Fruit fly (Drosophila melanogaster) whole organism, embryonic: ENCODE measurements around the gene Dic2.

Source experiments
- BEAF-32 ChIP-seq: fragments of 200-800 bp; sonication (Bioruptor generic); optimal IDR thresholded peaks from 3 replicates; lab custom pipeline; 2017; ENCODE audit warnings: missing biosample characterization, missing genetic modification characterization, mild to moderate bottlenecking, moderate library complexity, missing genetic modification reagents
- CG10543 ChIP-seq: fragments of 200-800 bp; sonication (Bioruptor generic); optimal IDR thresholded peaks from 3 replicates; lab custom pipeline; 2017; ENCODE audit warnings: missing biosample characterization, mild to moderate bottlenecking, missing genetic modification characterization, moderate library complexity
- CG11093 ChIP-seq: fragments of 200-800 bp; sonication (Bioruptor generic); IDR thresholded peaks from 3 replicates; pipeline ENCODE4 v1.3.6; 2022; ENCODE audit warnings: missing biosample characterization, missing genetic modification characterization
- CG11504 ChIP-seq: fragments of 200-800 bp; sonication (Bioruptor generic); optimal IDR thresholded peaks from 3 replicates; lab custom pipeline; 2019; ENCODE audit warnings: missing biosample characterization, mild to moderate bottlenecking, missing genetic modification characterization, moderate library complexity
- CG11695 ChIP-seq: fragments of 200-800 bp; sonication (Bioruptor generic); IDR thresholded peaks from 3 replicates; pipeline ENCODE4 v1.3.6; 2022; ENCODE audit warnings: missing biosample characterization, missing genetic modification characterization
- CG11723 ChIP-seq: fragments of 200-800 bp; sonication (Bioruptor generic); optimal IDR thresholded peaks from 2 replicates; lab custom pipeline; 2017; ENCODE audit warnings: missing biosample characterization, mild to moderate bottlenecking, missing genetic modification characterization
- CG12104 ChIP-seq: fragments of 200-800 bp; sonication (Bioruptor generic); optimal IDR thresholded peaks from 3 replicates; lab custom pipeline; 2016; ENCODE audit warnings: missing biosample characterization, missing genetic modification characterization
- CG12299 ChIP-seq: fragments of 200-800 bp; sonication (Bioruptor generic); optimal IDR thresholded peaks from 2 replicates; lab custom pipeline; 2018; ENCODE audit warnings: missing biosample characterization, mild to moderate bottlenecking, missing genetic modification characterization
- CG14014 ChIP-seq: fragments of 200-800 bp; sonication (Bioruptor generic); IDR thresholded peaks from 2 replicates; pipeline ENCODE4 v1.3.6; 2022; ENCODE audit warnings: missing biosample characterization, missing genetic modification characterization
- CG2129 ChIP-seq: fragments of 200-800 bp; sonication (Bioruptor generic); IDR thresholded peaks from 2 replicates; pipeline ENCODE4 v1.3.6; 2022; ENCODE audit warnings: missing biosample characterization, missing genetic modification characterization; ENCODE audit not compliant: partially characterized antibody
- CG31441 ChIP-seq: fragments of 200-800 bp; sonication (Bioruptor generic); IDR thresholded peaks from 2 replicates; pipeline ENCODE4 v1.3.6; 2022; ENCODE audit warnings: missing biosample characterization, missing genetic modification characterization
- CG43689 ChIP-seq: fragments of 200-800 bp; sonication (Bioruptor generic); IDR thresholded peaks from 2 replicates; pipeline ENCODE4 v1.3.6; 2022; ENCODE audit warnings: missing biosample characterization, missing genetic modification characterization
- CG4424 ChIP-seq: fragments of 200-800 bp; sonication (Bioruptor generic); optimal IDR thresholded peaks from 3 replicates; lab custom pipeline; 2016; ENCODE audit warnings: missing biosample characterization, missing genetic modification characterization
- CG4730 ChIP-seq: fragments of 200-800 bp; sonication (Bioruptor generic); IDR thresholded peaks from 2 replicates; pipeline ENCODE4 v1.3.6; 2022; ENCODE audit warnings: missing biosample characterization, missing genetic modification characterization
- CG6175 ChIP-seq: fragments of 200-800 bp; sonication (Bioruptor generic); IDR thresholded peaks from 3 replicates; pipeline ENCODE4 v1.3.6; 2022; ENCODE audit warnings: missing biosample characterization, missing genetic modification characterization
- CG7372 ChIP-seq: fragments of 200-800 bp; sonication (Bioruptor generic); IDR thresholded peaks from 2 replicates; pipeline ENCODE4 v1.3.6; 2022; ENCODE audit warnings: missing biosample characterization, missing genetic modification characterization
- CG8089 ChIP-seq: fragments of 200-800 bp; sonication (Bioruptor generic); optimal IDR thresholded peaks from 3 replicates; lab custom pipeline; 2016; ENCODE audit warnings: missing biosample characterization, missing genetic modification characterization
- CG8281 ChIP-seq: fragments of 200-800 bp; sonication (Bioruptor generic); optimal IDR thresholded peaks from 2 replicates; lab custom pipeline; 2018; ENCODE audit warnings: missing biosample characterization, mild to moderate bottlenecking, missing genetic modification characterization, moderate library complexity
- Doc3 ChIP-seq: fragments of 200-800 bp; sonication (Bioruptor generic); IDR thresholded peaks from 3 replicates; pipeline ENCODE4 v1.3.6; 2022; ENCODE audit warnings: missing biosample characterization, missing genetic modification characterization; ENCODE audit not compliant: partially characterized antibody
- Ets65A ChIP-seq: fragments of 200-800 bp; sonication (Bioruptor generic); peaks from one replicate; lab custom pipeline; 2016; ENCODE audit warnings: missing biosample characterization, missing genetic modification characterization
- Fer1 ChIP-seq: fragments of 200-800 bp; sonication (Bioruptor generic); optimal IDR thresholded peaks from 2 replicates; lab custom pipeline; 2017; ENCODE audit warnings: missing biosample characterization, mild to moderate bottlenecking, missing genetic modification characterization
- MESR4 ChIP-seq: fragments of 200-800 bp; sonication (Bioruptor generic); optimal IDR thresholded peaks from 2 replicates; lab custom pipeline; 2018; ENCODE audit warnings: missing biosample characterization, mild to moderate bottlenecking, missing genetic modification characterization, moderate library complexity
- Mrtf ChIP-seq: fragments of 200-800 bp; sonication (Bioruptor generic); IDR thresholded peaks from 3 replicates; pipeline ENCODE4 v1.3.6; 2022; ENCODE audit warnings: missing biosample characterization, missing genetic modification characterization
- Nf-YA ChIP-seq: fragments of 200-800 bp; sonication (Bioruptor generic); IDR thresholded peaks from 2 replicates; pipeline ENCODE4 v1.3.6; 2022; ENCODE audit warnings: missing biosample characterization, missing genetic modification characterization
- Ptx1 ChIP-seq: fragments of 200-800 bp; sonication (Bioruptor generic); IDR thresholded peaks from 2 replicates; pipeline ENCODE4 v1.3.6; 2022; ENCODE audit warnings: missing biosample characterization, missing genetic modification characterization
- Sry-β ChIP-seq: fragments of 200-800 bp; sonication (Bioruptor generic); optimal IDR thresholded peaks from 2 replicates; lab custom pipeline; 2018; ENCODE audit warnings: missing biosample characterization, mild to moderate bottlenecking, missing genetic modification characterization, moderate library complexity
- Sry-δ ChIP-seq: fragments of 200-800 bp; sonication (Bioruptor generic); optimal IDR thresholded peaks from 2 replicates; lab custom pipeline; 2016; ENCODE audit warnings: missing biosample characterization, missing genetic modification characterization
- Usf ChIP-seq: fragments of 200-800 bp; sonication (Bioruptor generic); optimal IDR thresholded peaks from 2 replicates; lab custom pipeline; 2017; ENCODE audit warnings: missing genotype, missing biosample characterization, missing genetic modification characterization
- al ChIP-seq: fragments of 200-800 bp; sonication (Bioruptor generic); IDR thresholded peaks from 2 replicates; pipeline ENCODE4 v1.3.6; 2022; ENCODE audit warnings: missing biosample characterization, missing genetic modification characterization
- gem ChIP-seq: fragments of 200-800 bp; sonication (Bioruptor generic); optimal IDR thresholded peaks from 2 replicates; lab custom pipeline; 2019; ENCODE audit warnings: missing biosample characterization, mild to moderate bottlenecking, missing genetic modification characterization, moderate library complexity
- gsb-n ChIP-seq: fragments of 200-800 bp; sonication (Bioruptor generic); optimal IDR thresholded peaks from 3 replicates; lab custom pipeline; 2018; ENCODE audit warnings: missing biosample characterization, mild to moderate bottlenecking, missing genetic modification characterization
- hb ChIP-seq: fragments of 200-800 bp; sonication (Bioruptor generic); IDR thresholded peaks from 3 replicates; pipeline ENCODE4 v1.3.6; 2022; ENCODE audit warnings: missing biosample characterization, missing genetic modification characterization; ENCODE audit not compliant: partially characterized antibody
- hkb ChIP-seq, 2 experiments: fragments of 200-800 bp in 1 of 2; fragments of >200 bp in 1 of 2; sonication (Bioruptor generic) in 1 of 2; IDR thresholded peaks in 1 of 2; optimal IDR thresholded peaks in 1 of 2; 2 replicates each; pipeline versions ENCODE4 v1.3.6 to Lab custom; 2017 to 2022; ENCODE audit warnings: missing biosample characterization in 1 of 2, missing genetic modification characterization in 1 of 2
- hth ChIP-seq: fragments of >200 bp; optimal IDR thresholded peaks from 2 replicates; lab custom pipeline; 2017; ENCODE audit warnings: inconsistent platforms
- jing ChIP-seq: fragments of 200-800 bp; sonication (Bioruptor generic); optimal IDR thresholded peaks from 2 replicates; lab custom pipeline; 2018; ENCODE audit warnings: missing biosample characterization, mild to moderate bottlenecking, missing genetic modification characterization
- klu ChIP-seq: fragments of 200-800 bp; sonication (Bioruptor generic); IDR thresholded peaks from 2 replicates; pipeline ENCODE4 v1.3.6; 2022; ENCODE audit warnings: missing biosample characterization, missing genetic modification characterization
- lmd ChIP-seq: fragments of 200-800 bp; sonication (Bioruptor generic); IDR thresholded peaks from 2 replicates; pipeline ENCODE4 v1.3.6; 2022; ENCODE audit warnings: missing biosample characterization, missing genetic modification characterization
- lola ChIP-seq, 3 experiments: fragments of >200 bp in 2 of 3; fragments of 200-800 bp in 1 of 3; sonication (Bioruptor generic) in 1 of 3; optimal IDR thresholded peaks; 2 replicates each; lab custom pipeline; 2017 to 2019; ENCODE audit warnings: missing biosample characterization in 3 of 3, missing genetic modification characterization in 3 of 3, mild to moderate bottlenecking in 1 of 3, moderate library complexity in 1 of 3
- pfk ChIP-seq: fragments of 200-800 bp; sonication (Bioruptor generic); optimal IDR thresholded peaks from 2 replicates; lab custom pipeline; 2018; ENCODE audit warnings: missing biosample characterization, mild to moderate bottlenecking, missing genetic modification characterization, moderate library complexity
- pnt ChIP-seq: fragments of 200-800 bp; sonication (Bioruptor generic); optimal IDR thresholded peaks from 3 replicates; lab custom pipeline; 2016; ENCODE audit warnings: missing biosample characterization, missing genetic modification characterization
- prd ChIP-seq, 3 experiments: fragments of >200 bp in 2 of 3; fragments of 200-800 bp in 1 of 3; sonication (Bioruptor generic) in 1 of 3; optimal IDR thresholded peaks in 2 of 3; IDR thresholded peaks in 1 of 3; 2 replicates in 2 of 3; 3 replicates in 1 of 3; pipeline versions ENCODE4 v1.3.6 to Lab custom; 2017 to 2022; ENCODE audit warnings: missing biosample characterization in 1 of 3, missing genetic modification characterization in 1 of 3
- stwl ChIP-seq: fragments of 200-800 bp; sonication (Bioruptor generic); optimal IDR thresholded peaks from 3 replicates; lab custom pipeline; 2018; ENCODE audit warnings: missing biosample characterization, mild to moderate bottlenecking, missing genetic modification characterization, moderate library complexity
- tll ChIP-seq, 2 experiments: fragments of 200-800 bp in 1 of 2; fragments of >200 bp in 1 of 2; sonication (Bioruptor generic) in 1 of 2; optimal IDR thresholded peaks; 2 replicates each; lab custom pipeline; 2017 to 2019; ENCODE audit warnings: missing biosample characterization in 2 of 2, missing genetic modification characterization in 2 of 2, mild to moderate bottlenecking in 1 of 2, moderate library complexity in 1 of 2
- unpg ChIP-seq: fragments of 200-800 bp; sonication (Bioruptor generic); optimal IDR thresholded peaks from 3 replicates; lab custom pipeline; 2018; ENCODE audit warnings: missing biosample characterization, mild to moderate bottlenecking, missing genetic modification characterization, moderate library complexity
- vfl ChIP-seq: fragments of 200-800 bp; sonication (Bioruptor generic); optimal IDR thresholded peaks from 2 replicates; lab custom pipeline; 2016; ENCODE audit warnings: missing biosample characterization, missing genetic modification characterization
- wek ChIP-seq: fragments of 200-800 bp; sonication (Bioruptor generic); optimal IDR thresholded peaks from 3 replicates; lab custom pipeline; 2018; ENCODE audit warnings: missing biosample characterization, mild to moderate bottlenecking, missing genetic modification characterization, moderate library complexity
- zen2 ChIP-seq: fragments of 200-800 bp; sonication (Bioruptor generic); IDR thresholded peaks from 3 replicates; pipeline ENCODE4 v1.3.6; 2022; ENCODE audit warnings: missing biosample characterization, missing genetic modification characterization; ENCODE audit not compliant: partially characterized antibody

The Dic2 gene

DNA sequence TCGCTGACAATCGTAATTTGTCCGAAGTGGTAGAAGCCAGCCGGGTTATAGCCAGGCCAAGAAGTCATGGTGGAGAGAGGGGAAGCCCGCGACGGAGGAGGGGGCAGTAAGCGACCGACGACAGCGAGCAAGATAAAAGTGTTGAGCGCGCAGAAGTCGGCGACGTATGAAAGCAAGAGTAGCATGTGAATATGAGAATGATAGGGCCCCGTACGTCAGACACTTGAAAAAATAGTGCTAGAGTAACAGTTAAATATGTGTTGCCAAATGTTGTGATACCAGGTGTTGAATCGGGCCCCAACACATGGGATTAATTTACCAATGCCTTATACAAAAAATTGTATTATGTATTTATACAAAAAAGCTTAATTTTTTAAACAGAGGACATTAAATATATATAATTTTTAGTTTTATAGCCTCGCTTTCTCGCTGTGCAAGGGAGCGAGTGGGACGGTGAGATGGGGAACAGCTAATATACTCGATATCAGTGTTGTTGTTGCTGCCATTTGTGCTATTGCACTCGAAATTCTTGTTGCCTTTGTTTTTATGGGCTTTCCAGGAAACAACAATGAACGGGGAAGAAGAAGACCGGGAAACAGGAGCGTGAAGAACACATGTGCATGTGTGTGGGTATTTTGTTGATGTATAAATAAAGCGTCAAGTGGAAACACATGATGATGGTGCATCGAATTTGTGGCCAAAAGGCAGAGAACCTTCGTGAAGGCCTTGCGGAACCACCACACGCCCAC is 48.8 kb upstream of the Dic2 start (continued):
- TF ChIP-seq Usf (GFP tag; lab: Kevin White, UChicago) (peak; percentile 76), gem (peak; percentile 93), stwl (tag; lab: Kevin White, UChicago) (peak; percentile 4), Sry-β (GFP tag; lab: Kevin White, UChicago) (no peak), BEAF-32 (GFP tag; lab: Kevin White, UChicago) (no peak), CG8281 (tag; lab: Kevin White, UChicago) (peak; percentile 65), Fer1 (peak; percentile 92), Sry-δ (no peak), CG12104 (GFP tag; lab: Kevin White, UChicago) (peak; percentile 84), CG10543 (peak; percentile 90), zen2 (no peak), hth (lab: Kevin White, UChicago) (no peak), Nf-YA (peak; percentile 66), al (peak; percentile 75), CG12299 (tag; lab: Kevin White, UChicago) (peak; percentile 37), unpg (GFP tag; lab: Kevin White, UChicago) (peak; percentile 88), prd (optimal IDR thresholded peaks at IDR 0.05; lab: Kevin White, UChicago) (no peak), prd (GFP tag; IDR thresholded peaks at IDR 0.05; lab: Robert Waterston, UW) (peak; percentile 87), CG14014 (peak; percentile 85), Ptx1 (GFP tag; lab: Robert Waterston, UW) (peak; percentile 91), CG43689 (peak; percentile 37; the same call in 1 of the 2 replicates), tll (GFP tag; optimal IDR thresholded peaks at IDR 0.05; lab: Kevin White, UChicago) (peak in 1 of 2 experiments; percentile 93), CG31441 (GFP tag; lab: Robert Waterston, UW) (peak; percentile 86), Doc3 (GFP tag; lab: Robert Waterston, UW) (no peak), CG2129 (GFP tag; lab: Robert Waterston, UW) (no peak), vfl (GFP tag; lab: Kevin White, UChicago) (peak; percentile 21), Mrtf (GFP tag; lab: Robert Waterston, UW) (peak; percentile 78), pnt (GFP tag; lab: Kevin White, UChicago) (peak; percentile 27), klu (GFP tag; lab: Robert Waterston, UW) (peak; percentile 71), hkb (optimal IDR thresholded peaks at IDR 0.05; lab: Kevin White, UChicago) (no peak), hkb (GFP tag; IDR thresholded peaks at IDR 0.05; lab: Robert Waterston, UW) (peak; percentile 85), MESR4 (GFP tag; lab: Kevin White, UChicago) (no peak), CG7372 (GFP tag; lab: Robert Waterston, UW) (peak; percentile 77), jing (GFP tag; lab: Kevin White, UChicago) (peak; percentile 74), pfk (GFP tag; lab: Kevin White, UChicago) (peak; percentile 68), gsb-n (tag; lab: Kevin White, UChicago) (peak; percentile 71), CG11504 (peak; percentile 91), CG11695 (peak; percentile 80; the same call in 2 of the 3 replicates), Ets65A (GFP tag; lab: Kevin White, UChicago) (peak; percentile 95), CG4730 (GFP tag; lab: Robert Waterston, UW) (peak; percentile 81), CG4424 (peak; percentile 89), lola (GFP tag; optimal IDR thresholded peaks at IDR 0.05; lab: Kevin White, UChicago) (peak in 1 of 3 experiments; percentile 82), CG6175 (peak; percentile 64; the same call in 1 of the 3 replicates), lmd (GFP tag; lab: Robert Waterston, UW) (peak; percentile 89), CG11723 (GFP tag; lab: Kevin White, UChicago) (peak; percentile 75), hb (GFP tag; lab: Robert Waterston, UW) (no peak), CG8089 (GFP tag; lab: Kevin White, UChicago) (no peak), CG11093 (GFP tag; lab: Robert Waterston, UW) (peak; percentile 67; the same call in 2 of the 3 replicates), wek (GFP tag; lab: Kevin White, UChicago) (no peak)
